Fruit fly (Drosophila melanogaster) whole organism, embryonic: ENCODE results near the gene CG6893.

ENCODE experiments used
- B-H2 ChIP-seq: fragments of 200-800 bp; sonication (Bioruptor generic); optimal IDR thresholded peaks from 2 replicates; lab custom pipeline; 2018; ENCODE audit warnings: missing biosample characterization, mild to moderate bottlenecking, missing genetic modification characterization
- Bgb ChIP-seq: fragments of 200-800 bp; sonication (Bioruptor generic); IDR thresholded peaks from 2 replicates; pipeline ENCODE4 v1.3.6; 2022; ENCODE audit warnings: missing biosample characterization, missing genetic modification characterization; ENCODE audit not compliant: partially characterized antibody
- CG11247 ChIP-seq: fragments of 200-800 bp; sonication (Bioruptor generic); IDR thresholded peaks from 2 replicates; pipeline ENCODE4 v1.3.6; 2022; ENCODE audit warnings: missing biosample characterization, missing genetic modification characterization
- CG11504 ChIP-seq: fragments of 200-800 bp; sonication (Bioruptor generic); optimal IDR thresholded peaks from 3 replicates; lab custom pipeline; 2019; ENCODE audit warnings: missing biosample characterization, mild to moderate bottlenecking, missing genetic modification characterization, moderate library complexity
- CG13287 ChIP-seq: fragments of 200-800 bp; sonication (Bioruptor generic); IDR thresholded peaks from 2 replicates; pipeline ENCODE4 v1.3.6; 2022; ENCODE audit warnings: missing biosample characterization, missing genetic modification characterization; ENCODE audit not compliant: partially characterized antibody
- CG13894 ChIP-seq: fragments of 200-800 bp; sonication (Bioruptor generic); optimal IDR thresholded peaks from 3 replicates; lab custom pipeline; 2018; ENCODE audit warnings: missing biosample characterization, mild to moderate bottlenecking, missing genetic modification characterization, moderate library complexity
- CG14710 ChIP-seq: fragments of 200-800 bp; sonication (Bioruptor generic); optimal IDR thresholded peaks from 3 replicates; lab custom pipeline; 2019; ENCODE audit warnings: missing biosample characterization, mild to moderate bottlenecking, missing genetic modification characterization, moderate library complexity
- CG1647 ChIP-seq: fragments of 200-800 bp; sonication (Bioruptor generic); optimal IDR thresholded peaks from 3 replicates; lab custom pipeline; 2016; ENCODE audit warnings: missing biosample characterization, missing genetic modification characterization
- CG17568 ChIP-seq: fragments of 200-800 bp; sonication (Bioruptor generic); optimal IDR thresholded peaks from 2 replicates; lab custom pipeline; 2018; ENCODE audit warnings: missing biosample characterization, mild to moderate bottlenecking, missing genetic modification characterization, moderate library complexity
- CG17829 ChIP-seq: fragments of 200-800 bp; optimal IDR thresholded peaks from 2 replicates; lab custom pipeline; 2019; ENCODE audit warnings: missing biosample characterization, mild to moderate bottlenecking, missing genetic modification characterization, moderate library complexity
- CG1832 ChIP-seq: fragments of 200-800 bp; sonication (Bioruptor generic); optimal IDR thresholded peaks from 2 replicates; lab custom pipeline; 2017; ENCODE audit warnings: missing biosample characterization, mild to moderate bottlenecking, missing genetic modification characterization, inconsistent platforms
- CG2712 ChIP-seq: fragments of 200-800 bp; optimal IDR thresholded peaks from 3 replicates; lab custom pipeline; 2019; ENCODE audit warnings: missing biosample characterization, mild to moderate bottlenecking, missing genetic modification characterization, moderate library complexity
- CG34224 ChIP-seq: fragments of 200-800 bp; sonication (Bioruptor generic); IDR thresholded peaks from 3 replicates; pipeline ENCODE4 v1.3.6; 2022; ENCODE audit warnings: missing biosample characterization, missing genetic modification characterization; ENCODE audit not compliant: partially characterized antibody
- CG34376 ChIP-seq: fragments of 200-800 bp; sonication (Bioruptor generic); optimal IDR thresholded peaks from 2 replicates; lab custom pipeline; 2018; ENCODE audit warnings: missing biosample characterization, mild to moderate bottlenecking, missing genetic modification characterization
- CG34422 ChIP-seq: fragments of 200-800 bp; sonication (Bioruptor generic); IDR thresholded peaks from 3 replicates; pipeline ENCODE4 v1.3.6; 2022; ENCODE audit warnings: missing biosample characterization, missing genetic modification characterization
- CG3847 ChIP-seq: fragments of 200-800 bp; sonication (Bioruptor generic); IDR thresholded peaks from 2 replicates; pipeline ENCODE4 v1.3.6; 2022; ENCODE audit warnings: missing biosample characterization, missing genetic modification characterization
- CG42726 ChIP-seq: fragments of 200-800 bp; sonication (Bioruptor generic); IDR thresholded peaks from 2 replicates; pipeline ENCODE4 v1.3.6; 2022; ENCODE audit warnings: missing biosample characterization, missing genetic modification characterization; ENCODE audit not compliant: partially characterized antibody
- CG6791 ChIP-seq: fragments of 200-800 bp; sonication (Bioruptor generic); IDR thresholded peaks from 3 replicates; pipeline ENCODE4 v1.3.6; 2022; ENCODE audit warnings: missing biosample characterization, missing genetic modification characterization; ENCODE audit not compliant: partially characterized antibody
- CG7271 ChIP-seq: fragments of 200-800 bp; sonication (Bioruptor generic); optimal IDR thresholded peaks from 2 replicates; lab custom pipeline; 2018; ENCODE audit warnings: missing biosample characterization, mild to moderate bottlenecking, missing genetic modification characterization, moderate library complexity
- CG7963 ChIP-seq: fragments of 200-800 bp; sonication (Bioruptor generic); IDR thresholded peaks from 3 replicates; pipeline ENCODE4 v1.3.6; 2022; ENCODE audit warnings: missing biosample characterization, missing genetic modification characterization; ENCODE audit not compliant: partially characterized antibody
- CG8290 ChIP-seq, 3 experiments: fragments of 200-800 bp; sonication (Bioruptor generic); optimal IDR thresholded peaks; 2 replicates each; lab custom pipeline; 2016 to 2019; ENCODE audit warnings: missing biosample characterization in 3 of 3, missing genetic modification characterization in 3 of 3, mild to moderate bottlenecking in 2 of 3, moderate library complexity in 1 of 3
- CG8388 ChIP-seq: fragments of 200-800 bp; sonication (Bioruptor generic); optimal IDR thresholded peaks from 2 replicates; lab custom pipeline; 2019; ENCODE audit warnings: missing biosample characterization, mild to moderate bottlenecking, missing genetic modification characterization, moderate library complexity
- CG9437 ChIP-seq: fragments of 200-800 bp; sonication (Bioruptor generic); optimal IDR thresholded peaks from 2 replicates; lab custom pipeline; 2018; ENCODE audit warnings: missing biosample characterization, mild to moderate bottlenecking, missing genetic modification characterization
- Camta ChIP-seq: fragments of 200-800 bp; sonication (Bioruptor generic); optimal IDR thresholded peaks from 2 replicates; lab custom pipeline; 2016; ENCODE audit warnings: missing biosample characterization, missing genetic modification characterization
- Dek ChIP-seq: fragments of 200-800 bp; sonication (Bioruptor generic); optimal IDR thresholded peaks from 3 replicates; lab custom pipeline; 2019; ENCODE audit warnings: missing biosample characterization, mild to moderate bottlenecking, missing genetic modification characterization, moderate library complexity
- Dp ChIP-seq: fragments of 200-800 bp; sonication (Bioruptor generic); optimal IDR thresholded peaks from 2 replicates; lab custom pipeline; 2018; ENCODE audit warnings: missing biosample characterization, mild to moderate bottlenecking, missing genetic modification characterization, moderate library complexity
- Ets65A ChIP-seq: fragments of 200-800 bp; sonication (Bioruptor generic); peaks from one replicate; lab custom pipeline; 2016; ENCODE audit warnings: missing biosample characterization, missing genetic modification characterization
- GATAe ChIP-seq: fragments of 200-800 bp; sonication (Bioruptor generic); conservative IDR thresholded peaks from 2 replicates; pipeline ENCODE4 v1.3.6; 2022; ENCODE audit warnings: missing biosample characterization, missing genetic modification characterization
- Lhr ChIP-seq: fragments of 200-800 bp; sonication (Bioruptor generic); optimal IDR thresholded peaks from 3 replicates; lab custom pipeline; 2017; ENCODE audit warnings: mild to moderate bottlenecking, missing biosample characterization, missing genetic modification reagents, missing genetic modification characterization
- NfI ChIP-seq: fragments of 200-800 bp; sonication (Bioruptor generic); optimal IDR thresholded peaks from 3 replicates; lab custom pipeline; 2018; ENCODE audit warnings: missing biosample characterization, mild to moderate bottlenecking, missing genetic modification characterization, moderate library complexity
- Scr ChIP-seq: fragments of 200-800 bp; sonication (Bioruptor generic); IDR thresholded peaks from 2 replicates; pipeline ENCODE4 v1.3.6; 2022; ENCODE audit warnings: missing biosample characterization, missing genetic modification characterization; ENCODE audit not compliant: partially characterized antibody
- Xbp1 ChIP-seq: fragments of 200-800 bp; sonication (Bioruptor generic); optimal IDR thresholded peaks from 3 replicates; lab custom pipeline; 2016; ENCODE audit warnings: missing biosample characterization, mild to moderate bottlenecking, missing genetic modification characterization
- Xrp1 ChIP-seq: fragments of 200-800 bp; sonication (Bioruptor generic); IDR thresholded peaks from 2 replicates; pipeline ENCODE4 v1.3.6; 2022; ENCODE audit warnings: missing biosample characterization, missing genetic modification characterization
- exex ChIP-seq: fragments of 200-800 bp; sonication (Bioruptor generic); optimal IDR thresholded peaks from 4 replicates; lab custom pipeline; 2018; ENCODE audit warnings: missing biosample characterization, mild to moderate bottlenecking, missing genetic modification characterization, moderate library complexity
- fd64A ChIP-seq: fragments of 200-800 bp; sonication (Bioruptor generic); optimal IDR thresholded peaks from 3 replicates; lab custom pipeline; 2018; ENCODE audit warnings: missing biosample characterization, mild to moderate bottlenecking, missing genetic modification characterization
- fd96Cb ChIP-seq: fragments of 200-800 bp; sonication (Bioruptor generic); optimal IDR thresholded peaks from 2 replicates; lab custom pipeline; 2018; ENCODE audit warnings: missing biosample characterization, mild to moderate bottlenecking, missing genetic modification characterization, moderate library complexity
- gem ChIP-seq: fragments of 200-800 bp; sonication (Bioruptor generic); optimal IDR thresholded peaks from 2 replicates; lab custom pipeline; 2019; ENCODE audit warnings: missing biosample characterization, mild to moderate bottlenecking, missing genetic modification characterization, moderate library complexity
- knrl ChIP-seq: fragments of 200-800 bp; sonication (Bioruptor generic); IDR thresholded peaks from 3 replicates; pipeline ENCODE4 v1.3.6; 2022; ENCODE audit warnings: missing biosample characterization, missing genetic modification characterization; ENCODE audit not compliant: partially characterized antibody
- pan ChIP-seq, 4 experiments: fragments of >200 bp in 3 of 4; fragments of 200-800 bp in 1 of 4; sonication (Bioruptor generic) in 1 of 4; optimal IDR thresholded peaks in 3 of 4; IDR thresholded peaks in 1 of 4; 2 replicates each; pipeline versions ENCODE4 v1.3.6 to Lab custom; 2017 to 2022; ENCODE audit warnings: missing biosample characterization in 2 of 4, missing genetic modification characterization in 2 of 4, mixed read lengths in 1 of 4
- row ChIP-seq: fragments of 200-800 bp; sonication (Bioruptor generic); IDR thresholded peaks from 3 replicates; pipeline ENCODE4 v1.3.6; 2022; ENCODE audit warnings: missing biosample characterization, missing genetic modification characterization
- sens ChIP-seq: fragments of 200-800 bp; sonication (Bioruptor generic); peaks from one replicate; lab custom pipeline; 2016; ENCODE audit warnings: missing biosample characterization, missing genetic modification characterization
- slbo ChIP-seq: fragments of 200-800 bp; sonication (Bioruptor generic); IDR thresholded peaks from 2 replicates; pipeline ENCODE4 v1.3.6; 2022; ENCODE audit warnings: missing biosample characterization, missing genetic modification characterization
- sna ChIP-seq: fragments of 200-800 bp; sonication (Bioruptor generic); IDR thresholded peaks from 2 replicates; pipeline ENCODE4 v1.3.6; 2022; ENCODE audit warnings: missing biosample characterization, missing genetic modification characterization; ENCODE audit not compliant: partially characterized antibody
- trem ChIP-seq: fragments of 200-800 bp; optimal IDR thresholded peaks from 3 replicates; lab custom pipeline; 2019; ENCODE audit warnings: missing biosample characterization, mild to moderate bottlenecking, missing genetic modification characterization, moderate library complexity
- twi ChIP-seq: fragments of 200-800 bp; optimal IDR thresholded peaks from 2 replicates; lab custom pipeline; 2019; ENCODE audit warnings: missing biosample characterization, mild to moderate bottlenecking, missing genetic modification characterization, moderate library complexity
- wek ChIP-seq: fragments of 200-800 bp; sonication (Bioruptor generic); optimal IDR thresholded peaks from 3 replicates; lab custom pipeline; 2018; ENCODE audit warnings: missing biosample characterization, mild to moderate bottlenecking, missing genetic modification characterization, moderate library complexity
- yki ChIP-seq: fragments of >200 bp; optimal IDR thresholded peaks from 3 replicates; lab custom pipeline; 2018
- zen ChIP-seq: fragments of 200-800 bp; sonication (Bioruptor generic); optimal IDR thresholded peaks from 3 replicates; lab custom pipeline; 2018; ENCODE audit warnings: missing biosample characterization, mild to moderate bottlenecking, missing genetic modification characterization, moderate library complexity

CG6893 gene

DNA sequence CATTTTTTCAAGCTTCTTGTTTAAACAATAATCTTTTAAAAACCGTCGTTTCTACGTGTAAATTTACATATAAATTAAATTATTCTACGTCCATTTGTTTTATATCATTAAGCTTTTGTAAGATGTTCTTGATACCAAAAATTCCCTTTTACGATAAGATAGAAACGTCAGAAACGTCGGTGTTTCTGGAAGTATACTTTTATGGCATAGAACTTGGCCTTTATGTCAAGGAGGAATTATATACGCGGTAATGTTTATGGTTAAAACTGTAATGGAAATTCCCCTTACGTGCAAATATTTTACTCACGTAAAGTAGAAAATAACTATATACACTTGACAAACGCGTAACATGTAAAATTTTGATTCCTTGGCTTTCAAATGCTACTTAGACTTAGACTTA, 49.7 kb downstream of the CG6893 start (continued):
- peak; percentile 33 for TF ChIP-seq Lhr (GFP tag; lab: Kevin White, UChicago)
- TF ChIP-seq sna (GFP tag; lab: Robert Waterston, UW): no peak
- no peak for TF ChIP-seq fd64A (GFP tag; lab: Kevin White, UChicago)
- TF ChIP-seq CG9437 (GFP tag; lab: Kevin White, UChicago): peak; percentile 89
- TF ChIP-seq fd96Cb (tag; lab: Kevin White, UChicago): no peak
- peak; percentile 54 for TF ChIP-seq GATAe (GFP tag; lab: Robert Waterston, UW)
- no peak for TF ChIP-seq yki (lab: Kevin White, UChicago)
- no peak for TF ChIP-seq CG11247 (GFP tag; lab: Robert Waterston, UW)
- TF ChIP-seq row (GFP tag; lab: Robert Waterston, UW): peak; percentile 9; the same call in 1 of the 3 replicates
- 0 out of 2 replicates have a peak, but pooled peaks have one; percentile 27 for TF ChIP-seq Scr (GFP tag; lab: Robert Waterston, UW)
- TF ChIP-seq Ets65A (GFP tag; lab: Kevin White, UChicago): peak; percentile 15
- peak; percentile 79 for TF ChIP-seq Bgb (GFP tag; lab: Robert Waterston, UW)
- TF ChIP-seq CG1647 (GFP tag; lab: Kevin White, UChicago): no peak
- 0 out of 2 replicates have a peak, but pooled peaks have one; percentile 5 for TF ChIP-seq CG3847 (GFP tag; lab: Robert Waterston, UW)
- peak; percentile 28 for TF ChIP-seq CG7271 (tag; lab: Kevin White, UChicago)
- TF ChIP-seq Xrp1 (GFP tag; lab: Robert Waterston, UW): peak; percentile 17; the same call in 1 of the 2 replicates
- no peak for TF ChIP-seq CG34224 (GFP tag; lab: Robert Waterston, UW)
- TF ChIP-seq CG8388 (GFP tag; lab: Kevin White, UChicago): peak; percentile 5
- peak; percentile 30 for TF ChIP-seq CG14710 (tag; lab: Kevin White, UChicago)
- TF ChIP-seq Dp: peak; percentile 6
- peak; percentile 70; the same call in 2 of the 3 replicates for TF ChIP-seq knrl (GFP tag; lab: Robert Waterston, UW)
- peak; percentile 19; the same call in 1 of the 2 replicates for TF ChIP-seq slbo (GFP tag; lab: Robert Waterston, UW)
- TF ChIP-seq trem (tag; lab: Kevin White, UChicago): peak; percentile 9
- TF ChIP-seq CG13287 (GFP tag; lab: Robert Waterston, UW): peak; percentile 36; the same call in 1 of the 2 replicates
- peak; percentile 34 for TF ChIP-seq B-H2 (GFP tag; lab: Kevin White, UChicago)
- peak; percentile 3 for TF ChIP-seq CG17829 (tag; lab: Kevin White, UChicago)
- peak; percentile 4 for TF ChIP-seq twi
- TF ChIP-seq CG1832 (GFP tag; lab: Kevin White, UChicago): no peak
- no peak for TF ChIP-seq pan (optimal IDR thresholded peaks at IDR 0.05; lab: Kevin White, UChicago)
- no peak for TF ChIP-seq pan (GFP tag; optimal IDR thresholded peaks at IDR 0.05 in 1 of 2, IDR thresholded peaks at IDR 0.05 in 1 of 2)
- peak; percentile 84 for TF ChIP-seq wek
- no peak for TF ChIP-seq CG34376 (GFP tag; lab: Kevin White, UChicago)
- no peak for TF ChIP-seq CG8290 (GFP tag; optimal IDR thresholded peaks at IDR 0.05; lab: Kevin White, UChicago)
- TF ChIP-seq CG8290 (tag; optimal IDR thresholded peaks at IDR 0.05; lab: Kevin White, UChicago): no peak
- TF ChIP-seq sens: peak; percentile 7
- peak; percentile 29 for TF ChIP-seq CG11504 (tag; lab: Kevin White, UChicago)
- TF ChIP-seq CG13894 (tag; lab: Kevin White, UChicago): peak; percentile 9
- peak; percentile 12 for TF ChIP-seq Camta (GFP tag; lab: Kevin White, UChicago)
- TF ChIP-seq zen (tag; lab: Kevin White, UChicago): peak; percentile 39
- peak; percentile 14 for TF ChIP-seq CG17568 (GFP tag; lab: Kevin White, UChicago)
- TF ChIP-seq CG6791 (GFP tag; lab: Robert Waterston, UW): peak; percentile 45; the same call in 1 of the 3 replicates
- TF ChIP-seq CG34422 (GFP tag; lab: Robert Waterston, UW): 0 out of 3 replicates have a peak, but pooled peaks have one; percentile 18
- peak; percentile 29 for TF ChIP-seq CG2712 (tag; lab: Kevin White, UChicago)
- TF ChIP-seq CG7963 (GFP tag; lab: Robert Waterston, UW): no peak
- TF ChIP-seq CG42726: peak; percentile 46
- no peak for TF ChIP-seq gem (tag; lab: Kevin White, UChicago)
- TF ChIP-seq Dek (tag; lab: Kevin White, UChicago): no peak
- TF ChIP-seq exex (tag; lab: Kevin White, UChicago): peak; percentile 4
- peak; percentile 7 for TF ChIP-seq Xbp1
- peak; percentile 12 for TF ChIP-seq NfI
